Fruit fly (Drosophila melanogaster): ENCODE results near the gene CG31522.

CG31522 gene

dm6 chr3R:4399810-4400496 is 62.7 kb downstream of the CG31522 start (continued):
- no peak for TF ChIP-seq schlank (tag; optimal IDR thresholded peaks at IDR 0.05)
- TF ChIP-seq danr (GFP tag; IDR thresholded peaks at IDR 0.05) = no peak
- TF ChIP-seq CG17361 (GFP tag; IDR thresholded peaks at IDR 0.05) = peak; percentile 82
- TF ChIP-seq CG16813 (GFP tag; IDR thresholded peaks at IDR 0.05; ENCODE audit: partially characterized antibody) = peak; percentile 26; the same call in 1 of the 3 replicates
- TF ChIP-seq cato (GFP tag; optimal IDR thresholded peaks at IDR 0.05; ENCODE audit: borderline replicate concordance) = no peak
- no peak for TF ChIP-seq Meics (GFP tag; optimal IDR thresholded peaks at IDR 0.05)
- TF ChIP-seq CG6683 (GFP tag; optimal IDR thresholded peaks at IDR 0.05) = no peak
- TF ChIP-seq ham (GFP tag; IDR thresholded peaks at IDR 0.05) = no peak
- peak; percentile 14 for TF ChIP-seq Sry-β (GFP tag; optimal IDR thresholded peaks at IDR 0.05)
- TF ChIP-seq B-H2 (GFP tag; optimal IDR thresholded peaks at IDR 0.05) = no peak
- no peak for TF ChIP-seq Kr (GFP tag; optimal IDR thresholded peaks at IDR 0.05)
- TF ChIP-seq Doc3 (GFP tag; IDR thresholded peaks at IDR 0.05; ENCODE audit: partially characterized antibody) = no peak
- TF ChIP-seq CG10321 (GFP tag; IDR thresholded peaks at IDR 0.05) = no peak
- TF ChIP-seq Dbx (GFP tag; IDR thresholded peaks at IDR 0.05) = no peak
- TF ChIP-seq row (GFP tag; IDR thresholded peaks at IDR 0.05) = peak; percentile 87
- no peak for TF ChIP-seq Dip2 (GFP tag; IDR thresholded peaks at IDR 0.05)
- TF ChIP-seq CG4730 (GFP tag; IDR thresholded peaks at IDR 0.05) = no peak
- no peak for TF ChIP-seq CG11560 (tag; IDR thresholded peaks at IDR 0.05)
- TF ChIP-seq CG3838 (GFP tag; optimal IDR thresholded peaks at IDR 0.05) = no peak
- no peak for TF ChIP-seq CG11085 (GFP tag; IDR thresholded peaks at IDR 0.05)
- no peak for TF ChIP-seq Spps (tag; optimal IDR thresholded peaks at IDR 0.05)
- no peak for TF ChIP-seq Eip74EF (GFP tag; optimal IDR thresholded peaks at IDR 0.05)
- TF ChIP-seq Dad (GFP tag; optimal IDR thresholded peaks at IDR 0.05) = no peak
- no peak for TF ChIP-seq CG33557 (GFP tag; optimal IDR thresholded peaks at IDR 0.05)
- no peak for TF ChIP-seq CG11247 (GFP tag; IDR thresholded peaks at IDR 0.05)
- TF ChIP-seq zfh2 (GFP tag; optimal IDR thresholded peaks at IDR 0.05) = peak; percentile 12
- TF ChIP-seq CG8944 (GFP tag; optimal IDR thresholded peaks at IDR 0.05) = no peak
- TF ChIP-seq oc (tag; optimal IDR thresholded peaks at IDR 0.05) = no peak
- no peak for TF ChIP-seq CG10543 (GFP tag; optimal IDR thresholded peaks at IDR 0.05)
- no peak for TF ChIP-seq Lim3 (GFP tag; IDR thresholded peaks at IDR 0.05)
- no peak for TF ChIP-seq inv (GFP tag; IDR thresholded peaks at IDR 0.05; ENCODE audit: partially characterized antibody)
- no peak for TF ChIP-seq CG16863 (GFP tag; optimal IDR thresholded peaks at IDR 0.05)
- TF ChIP-seq tio (GFP tag; optimal IDR thresholded peaks at IDR 0.05) = no peak
- no peak for TF ChIP-seq CG17328 (GFP tag; IDR thresholded peaks at IDR 0.05)
- no peak for TF ChIP-seq CG14667 (GFP tag; IDR thresholded peaks at IDR 0.05)
- TF ChIP-seq CG17612 (GFP tag; IDR thresholded peaks at IDR 0.05) = no peak
- TF ChIP-seq CG13424 (tag; optimal IDR thresholded peaks at IDR 0.05) = peak; percentile 9
- no peak for TF ChIP-seq CG7372 (GFP tag; IDR thresholded peaks at IDR 0.05)
- TF ChIP-seq E2f2 (GFP tag; IDR thresholded peaks at IDR 0.05) = no peak
- no peak for TF ChIP-seq gce (GFP tag; IDR thresholded peaks at IDR 0.05)
- no peak for TF ChIP-seq CG8359 (GFP tag; optimal IDR thresholded peaks at IDR 0.05; ENCODE audit: borderline replicate concordance)
- TF ChIP-seq sc (optimal IDR thresholded peaks at IDR 0.05) = no peak
- TF ChIP-seq sc (GFP tag; optimal IDR thresholded peaks at IDR 0.05) = no peak
- TF ChIP-seq CG2678 (tag; optimal IDR thresholded peaks at IDR 0.05) = peak; percentile 21
- TF ChIP-seq CG31388 (GFP tag; optimal IDR thresholded peaks at IDR 0.05) = no peak
- TF ChIP-seq trem (tag; optimal IDR thresholded peaks at IDR 0.05) = no peak
- TF ChIP-seq Scr (GFP tag; IDR thresholded peaks at IDR 0.05; ENCODE audit: partially characterized antibody) = no peak; the same call in 1 of the 2 replicates
- no peak for TF ChIP-seq HmgZ (tag; optimal IDR thresholded peaks at IDR 0.05)
- no peak for TF ChIP-seq CG30431 (GFP tag; optimal IDR thresholded peaks at IDR 0.05)
- TF ChIP-seq Chrac-16 (GFP tag; optimal IDR thresholded peaks at IDR 0.05) = no peak
- TF ChIP-seq CG9876 (GFP tag; optimal IDR thresholded peaks at IDR 0.05) = no peak
